Fruit fly (Drosophila melanogaster) whole organism, embryonic: Measurements from ENCODE around the gene fliI.
A peak's percentile ranks its signal among the peaks of the same experiment; 100 is the strongest.

Experiments
- BEAF-32 ChIP-seq: fragments of 200-800 bp; sonication (Bioruptor generic); optimal IDR thresholded peaks from 3 replicates; lab custom pipeline; 2017; ENCODE audit warnings: missing biosample characterization, missing genetic modification characterization, mild to moderate bottlenecking, moderate library complexity, missing genetic modification reagents
- Bdp1 ChIP-seq: fragments of 200-800 bp; sonication (Bioruptor generic); optimal IDR thresholded peaks from 3 replicates; lab custom pipeline; 2016; ENCODE audit warnings: missing biosample characterization, missing genetic modification characterization
- CG10209 ChIP-seq: fragments of 200-800 bp; sonication (Bioruptor generic); optimal IDR thresholded peaks from 3 replicates; lab custom pipeline; 2017; ENCODE audit warnings: missing biosample characterization, mild to moderate bottlenecking, missing genetic modification characterization, missing genetic modification reagents
- CG10959 ChIP-seq: fragments of 200-800 bp; sonication (Bioruptor generic); IDR thresholded peaks from 2 replicates; pipeline ENCODE4 v1.3.6; 2022; ENCODE audit warnings: missing biosample characterization, missing genetic modification characterization
- CG11093 ChIP-seq: fragments of 200-800 bp; sonication (Bioruptor generic); IDR thresholded peaks from 3 replicates; pipeline ENCODE4 v1.3.6; 2022; ENCODE audit warnings: missing biosample characterization, missing genetic modification characterization
- CG12071 ChIP-seq: fragments of 200-800 bp; sonication (Bioruptor generic); optimal IDR thresholded peaks from 3 replicates; lab custom pipeline; 2018; ENCODE audit warnings: missing biosample characterization, mild to moderate bottlenecking, missing genetic modification characterization
- CG12155 ChIP-seq: fragments of 200-800 bp; sonication (Bioruptor generic); optimal IDR thresholded peaks from 3 replicates; lab custom pipeline; 2016; ENCODE audit warnings: missing biosample characterization, missing genetic modification characterization
- CG1529 ChIP-seq: fragments of 200-800 bp; sonication (Bioruptor generic); optimal IDR thresholded peaks from 3 replicates; lab custom pipeline; 2018; ENCODE audit warnings: missing biosample characterization, missing genetic modification characterization
- CG15696 ChIP-seq: fragments of 200-800 bp; sonication (Bioruptor generic); optimal IDR thresholded peaks from 2 replicates; lab custom pipeline; 2019; ENCODE audit warnings: missing biosample characterization, mild to moderate bottlenecking, missing genetic modification characterization, moderate library complexity
- CG17568 ChIP-seq: fragments of 200-800 bp; sonication (Bioruptor generic); optimal IDR thresholded peaks from 2 replicates; lab custom pipeline; 2018; ENCODE audit warnings: missing biosample characterization, mild to moderate bottlenecking, missing genetic modification characterization, moderate library complexity
- CG18262 ChIP-seq: fragments of 200-800 bp; optimal IDR thresholded peaks from 3 replicates; lab custom pipeline; 2019; ENCODE audit warnings: missing biosample characterization, mild to moderate bottlenecking, missing genetic modification characterization, moderate library complexity
- CG18619 ChIP-seq: fragments of 200-800 bp; sonication (Bioruptor generic); optimal IDR thresholded peaks from 3 replicates; lab custom pipeline; 2017; ENCODE audit warnings: missing biosample characterization, mild to moderate bottlenecking, missing genetic modification characterization
- CG4328 ChIP-seq: fragments of 200-800 bp; sonication (Bioruptor generic); optimal IDR thresholded peaks from 3 replicates; lab custom pipeline; 2017; ENCODE audit warnings: missing biosample characterization, missing genetic modification reagents, missing genetic modification characterization
- CG6854 ChIP-seq: fragments of 200-800 bp; sonication (Bioruptor generic); optimal IDR thresholded peaks from 3 replicates; lab custom pipeline; 2017; ENCODE audit warnings: missing biosample characterization, mild to moderate bottlenecking, missing genetic modification characterization
- CG8281 ChIP-seq: fragments of 200-800 bp; sonication (Bioruptor generic); optimal IDR thresholded peaks from 2 replicates; lab custom pipeline; 2018; ENCODE audit warnings: missing biosample characterization, mild to moderate bottlenecking, missing genetic modification characterization, moderate library complexity
- CG8478 ChIP-seq: fragments of >200 bp; optimal IDR thresholded peaks from 2 replicates; lab custom pipeline; 2018
- CG9932 ChIP-seq: fragments of 200-800 bp; sonication (Bioruptor generic); IDR thresholded peaks from 2 replicates; pipeline ENCODE4 v1.3.6; 2022; ENCODE audit warnings: missing biosample characterization, missing genetic modification characterization
- CHES-1-like ChIP-seq: fragments of 200-800 bp; sonication (Bioruptor generic); optimal IDR thresholded peaks from 2 replicates; lab custom pipeline; 2016; ENCODE audit warnings: missing biosample characterization, missing genetic modification characterization
- CoRest ChIP-seq: fragments of 200-800 bp; sonication (Bioruptor generic); optimal IDR thresholded peaks from 3 replicates; lab custom pipeline; 2018; ENCODE audit warnings: missing biosample characterization, mild to moderate bottlenecking, missing genetic modification characterization, moderate library complexity
- Dp ChIP-seq: fragments of 200-800 bp; sonication (Bioruptor generic); optimal IDR thresholded peaks from 2 replicates; lab custom pipeline; 2018; ENCODE audit warnings: missing biosample characterization, mild to moderate bottlenecking, missing genetic modification characterization, moderate library complexity
- E2f1 ChIP-seq: fragments of 200-800 bp; sonication (Bioruptor generic); IDR thresholded peaks from 2 replicates; pipeline ENCODE4 v1.3.6; 2022; ENCODE audit warnings: missing biosample characterization, missing genetic modification characterization
- Ets65A ChIP-seq: fragments of 200-800 bp; sonication (Bioruptor generic); peaks from one replicate; lab custom pipeline; 2016; ENCODE audit warnings: missing biosample characterization, missing genetic modification characterization
- Gsc ChIP-seq: fragments of 200-800 bp; sonication (Bioruptor generic); IDR thresholded peaks from 2 replicates; pipeline ENCODE4 v1.3.6; 2022; ENCODE audit warnings: missing biosample characterization, missing genetic modification characterization
- HLH4C ChIP-seq: fragments of 200-800 bp; sonication (Bioruptor generic); IDR thresholded peaks from 3 replicates; pipeline ENCODE4 v1.3.6; 2022; ENCODE audit warnings: missing biosample characterization, missing genetic modification characterization; ENCODE audit not compliant: partially characterized antibody
- HLH54F ChIP-seq: fragments of 200-800 bp; sonication (Bioruptor generic); optimal IDR thresholded peaks from 3 replicates; lab custom pipeline; 2016; ENCODE audit warnings: missing biosample characterization, missing genetic modification characterization
- Optix ChIP-seq: fragments of 200-800 bp; sonication (Bioruptor generic); IDR thresholded peaks from 3 replicates; pipeline ENCODE4 v1.3.6; 2022; ENCODE audit warnings: missing biosample characterization, missing genetic modification characterization
- Spps ChIP-seq: fragments of 200-800 bp; sonication (Bioruptor generic); optimal IDR thresholded peaks from 2 replicates; lab custom pipeline; 2018; ENCODE audit warnings: missing biosample characterization, mild to moderate bottlenecking, missing genetic modification characterization
- Trl ChIP-seq, 3 experiments: fragments of >200 bp in 2 of 3; fragments of 200-800 bp in 1 of 3; sonication (Bioruptor generic) in 1 of 3; optimal IDR thresholded peaks; 2 replicates in 1 of 3; 3 replicates in 2 of 3; lab custom pipeline; 2016 to 2017; ENCODE audit warnings: missing biosample characterization in 1 of 3, missing genetic modification characterization in 1 of 3
- Xbp1 ChIP-seq: fragments of 200-800 bp; sonication (Bioruptor generic); optimal IDR thresholded peaks from 3 replicates; lab custom pipeline; 2016; ENCODE audit warnings: missing biosample characterization, mild to moderate bottlenecking, missing genetic modification characterization
- az2 ChIP-seq: fragments of 200-800 bp; sonication (Bioruptor generic); optimal IDR thresholded peaks from 3 replicates; lab custom pipeline; 2016; ENCODE audit warnings: missing biosample characterization, missing genetic modification characterization
- bigmax ChIP-seq: fragments of 200-800 bp; sonication (Bioruptor generic); optimal IDR thresholded peaks from 2 replicates; lab custom pipeline; 2018; ENCODE audit warnings: missing biosample characterization, mild to moderate bottlenecking, missing genetic modification characterization
- chif ChIP-seq, 2 experiments: fragments of 200-800 bp; sonication (Bioruptor generic); optimal IDR thresholded peaks; 3 replicates each; lab custom pipeline; 2016; ENCODE audit warnings: missing biosample characterization in 2 of 2, missing genetic modification characterization in 2 of 2
- croc ChIP-seq: fragments of 200-800 bp; sonication (Bioruptor generic); conservative IDR thresholded peaks from 3 replicates; pipeline ENCODE4 v1.3.6; 2022; ENCODE audit warnings: missing biosample characterization, missing genetic modification characterization
- dmrt11E ChIP-seq: fragments of 200-800 bp; sonication (Bioruptor generic); optimal IDR thresholded peaks from 3 replicates; lab custom pipeline; 2018; ENCODE audit warnings: missing biosample characterization, mild to moderate bottlenecking, missing genetic modification characterization, moderate library complexity
- dmrt99B ChIP-seq: fragments of 200-800 bp; sonication (Bioruptor generic); optimal IDR thresholded peaks from 2 replicates; lab custom pipeline; 2018; ENCODE audit warnings: missing biosample characterization, mild to moderate bottlenecking, missing genetic modification characterization, moderate library complexity
- h ChIP-seq: fragments of >200 bp; optimal IDR thresholded peaks from 2 replicates; lab custom pipeline; 2017
- hb ChIP-seq: fragments of 200-800 bp; sonication (Bioruptor generic); IDR thresholded peaks from 3 replicates; pipeline ENCODE4 v1.3.6; 2022; ENCODE audit warnings: missing biosample characterization, missing genetic modification characterization; ENCODE audit not compliant: partially characterized antibody
- hkb ChIP-seq, 2 experiments: fragments of 200-800 bp in 1 of 2; fragments of >200 bp in 1 of 2; sonication (Bioruptor generic) in 1 of 2; IDR thresholded peaks in 1 of 2; optimal IDR thresholded peaks in 1 of 2; 2 replicates each; pipeline versions ENCODE4 v1.3.6 to Lab custom; 2017 to 2022; ENCODE audit warnings: missing biosample characterization in 1 of 2, missing genetic modification characterization in 1 of 2
- jigr1 ChIP-seq: fragments of 200-800 bp; sonication (Bioruptor generic); IDR thresholded peaks from 3 replicates; pipeline ENCODE4 v1.3.6; 2022; ENCODE audit warnings: missing biosample characterization, missing genetic modification characterization
- kay ChIP-seq: fragments of 200-800 bp; sonication (Bioruptor generic); optimal IDR thresholded peaks from 2 replicates; lab custom pipeline; 2016; ENCODE audit warnings: missing biosample characterization, missing genetic modification characterization
- lbe ChIP-seq: fragments of 200-800 bp; sonication (Bioruptor generic); optimal IDR thresholded peaks from 2 replicates; lab custom pipeline; 2016; ENCODE audit warnings: missing biosample characterization, mild to moderate bottlenecking, missing genetic modification characterization
- luna ChIP-seq: fragments of 200-800 bp; sonication (Bioruptor generic); optimal IDR thresholded peaks from 2 replicates; lab custom pipeline; 2016; ENCODE audit warnings: missing biosample characterization, missing genetic modification characterization
- onecut ChIP-seq: fragments of 200-800 bp; sonication (Bioruptor generic); IDR thresholded peaks from 2 replicates; pipeline ENCODE4 v1.3.6; 2022; ENCODE audit warnings: missing biosample characterization, missing genetic modification characterization
- otp ChIP-seq: fragments of 200-800 bp; sonication (Bioruptor generic); IDR thresholded peaks from 3 replicates; pipeline ENCODE4, ENCODE4 v1.3.6; 2022; ENCODE audit warnings: missing biosample characterization, missing genetic modification characterization
- pan ChIP-seq, 4 experiments: fragments of >200 bp in 3 of 4; fragments of 200-800 bp in 1 of 4; sonication (Bioruptor generic) in 1 of 4; optimal IDR thresholded peaks in 3 of 4; IDR thresholded peaks in 1 of 4; 2 replicates each; pipeline versions ENCODE4 v1.3.6 to Lab custom; 2017 to 2022; ENCODE audit warnings: missing biosample characterization in 2 of 4, missing genetic modification characterization in 2 of 4, mixed read lengths in 1 of 4
- rib ChIP-seq: fragments of 200-800 bp; sonication (Bioruptor generic); IDR thresholded peaks from 2 replicates; pipeline ENCODE4 v1.3.6; 2022; ENCODE audit warnings: missing biosample characterization, missing genetic modification characterization
- row ChIP-seq: fragments of 200-800 bp; sonication (Bioruptor generic); IDR thresholded peaks from 3 replicates; pipeline ENCODE4 v1.3.6; 2022; ENCODE audit warnings: missing biosample characterization, missing genetic modification characterization
- so ChIP-seq: fragments of 200-800 bp; sonication (Bioruptor generic); IDR thresholded peaks from 3 replicates; pipeline ENCODE4 v1.3.6; 2022; ENCODE audit warnings: missing biosample characterization, missing genetic modification characterization
- ssp ChIP-seq: fragments of 200-800 bp; sonication (Bioruptor generic); IDR thresholded peaks from 2 replicates; pipeline ENCODE4 v1.3.6; 2022; ENCODE audit warnings: missing biosample characterization, missing genetic modification characterization
- unc-4 ChIP-seq: fragments of 200-800 bp; sonication (Bioruptor generic); IDR thresholded peaks from 2 replicates; pipeline ENCODE4 v1.3.6; 2022; ENCODE audit warnings: missing biosample characterization, missing genetic modification characterization; ENCODE audit not compliant: partially characterized antibody

The fliI gene

dm6 chrX:21339476-21339931 is at the start of gene fliI, which contains the start of gene tty (continued):
- TF ChIP-seq CG18262 (tag; lab: Kevin White, UChicago) (peak; percentile 70), CG17568 (no peak), CG10959 (peak; percentile 77), Xbp1 (GFP tag; lab: Kevin White, UChicago) (peak; percentile 85), Ets65A (GFP tag; lab: Kevin White, UChicago) (peak; percentile 99), luna (GFP tag; lab: Kevin White, UChicago) (peak; percentile 48), so (GFP tag; lab: Robert Waterston, UW) (peak; percentile 74; the same call in 2 of the 3 replicates), CG4328 (GFP tag; lab: Kevin White, UChicago) (no peak), h (lab: Kevin White, UChicago) (no peak), croc (peak; percentile 62), ssp (GFP tag; lab: Robert Waterston, UW) (peak; percentile 74), HLH4C (no peak), hb (GFP tag; lab: Robert Waterston, UW) (no peak), CG9932 (peak; percentile 91), jigr1 (GFP tag; lab: Robert Waterston, UW) (peak; percentile 78; the same call in 2 of the 3 replicates), E2f1 (GFP tag; lab: Robert Waterston, UW) (peak; percentile 87), BEAF-32 (GFP tag; lab: Kevin White, UChicago) (peak; percentile 52), Trl (optimal IDR thresholded peaks at IDR 0.05; lab: Kevin White, UChicago) (no peak), Trl (GFP tag; optimal IDR thresholded peaks at IDR 0.05; lab: Kevin White, UChicago) (peak; percentile 80), rib (GFP tag; lab: Robert Waterston, UW) (peak; percentile 87), CG11093 (GFP tag; lab: Robert Waterston, UW) (peak; percentile 86; the same call in 2 of the 3 replicates), CG8281 (tag; lab: Kevin White, UChicago) (peak; percentile 28), dmrt11E (tag; lab: Kevin White, UChicago) (peak; percentile 65), CG10209 (GFP tag; lab: Kevin White, UChicago) (peak; percentile 82), unc-4 (no peak), otp (GFP tag; lab: Robert Waterston, UW) (peak; percentile 84), CG12071 (GFP tag; lab: Kevin White, UChicago) (no peak), az2 (peak; percentile 80), CG15696 (peak; percentile 13), CG1529 (GFP tag; lab: Kevin White, UChicago) (peak; percentile 58), Gsc (GFP tag; lab: Robert Waterston, UW) (peak; percentile 80), CG18619 (peak; percentile 67), Spps (tag; lab: Kevin White, UChicago) (peak; percentile 47), CG6854 (GFP tag; lab: Kevin White, UChicago) (peak; percentile 26), Optix (peak; percentile 92), Bdp1 (GFP tag; lab: Kevin White, UChicago) (peak; percentile 79), CoRest (tag; lab: Kevin White, UChicago) (peak; percentile 80), row (GFP tag; lab: Robert Waterston, UW) (peak; percentile 91), hkb (optimal IDR thresholded peaks at IDR 0.05; lab: Kevin White, UChicago) (no peak), hkb (GFP tag; IDR thresholded peaks at IDR 0.05; lab: Robert Waterston, UW) (peak; percentile 88), bigmax (peak; percentile 60), lbe (peak; percentile 67), dmrt99B (tag; lab: Kevin White, UChicago) (peak; percentile 80), HLH54F (GFP tag; lab: Kevin White, UChicago) (peak; percentile 86), CG12155 (GFP tag; lab: Kevin White, UChicago) (peak; percentile 78), chif (GFP tag; optimal IDR thresholded peaks at IDR 0.05; lab: Kevin White, UChicago) (peak; percentile 74 to 82), kay (GFP tag; lab: Kevin White, UChicago) (peak; percentile 50), CHES-1-like (GFP tag; lab: Kevin White, UChicago) (peak; percentile 85), pan (optimal IDR thresholded peaks at IDR 0.05; lab: Kevin White, UChicago) (no peak), pan (GFP tag; optimal IDR thresholded peaks at IDR 0.05 in 1 of 2, IDR thresholded peaks at IDR 0.05 in 1 of 2) (peak in 1 of 2 experiments; percentile 90), onecut (GFP tag; lab: Robert Waterston, UW) (peak; percentile 43), CG8478 (lab: Kevin White, UChicago) (no peak), Dp (GFP tag; lab: Kevin White, UChicago) (peak; percentile 64)
